Fruit fly (Drosophila melanogaster): ENCODE measurements around the gene CG31855.

CG31855 gene

DNA sequence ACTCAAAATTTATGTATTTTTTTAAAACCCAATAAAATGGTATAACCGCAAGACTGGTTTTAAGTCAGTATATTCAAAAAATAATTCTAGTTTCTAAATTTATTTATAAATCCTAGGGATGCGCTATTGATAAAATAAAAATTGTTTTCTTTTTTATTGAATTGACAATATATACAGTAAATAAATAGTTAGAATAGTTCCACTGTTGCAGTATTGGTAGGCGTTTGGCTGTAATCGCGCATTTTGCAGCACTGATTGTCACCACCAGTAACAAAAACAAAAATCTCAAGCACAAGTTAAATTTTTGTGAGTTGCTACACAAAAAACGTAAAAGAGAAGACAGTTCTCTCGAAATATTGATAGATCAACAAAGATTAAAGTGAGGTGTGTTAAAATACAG is at the start of gene CG31855:
Gene CG31855 (plus strand): TSS at position 265 of the 400 bp plus-strand sequence.
- TF ChIP-seq Mnt (GFP tag; optimal IDR thresholded peaks at IDR 0.05) (peak; percentile 92), CG33017 (tag; optimal IDR thresholded peaks at IDR 0.05) (peak; percentile 92), CG7045 (GFP tag; optimal IDR thresholded peaks at IDR 0.05) (peak; percentile 83), Hr96 (GFP tag; optimal IDR thresholded peaks at IDR 0.05) (peak; percentile 80), CG1620 (GFP tag; optimal IDR thresholded peaks at IDR 0.05) (peak; percentile 96), CG5204 (GFP tag; optimal IDR thresholded peaks at IDR 0.05) (peak; percentile 86), ovo (GFP tag; optimal IDR thresholded peaks at IDR 0.05) (peak; percentile 75), tj (GFP tag; optimal IDR thresholded peaks at IDR 0.05) (peak; percentile 50), CG14711 (tag; optimal IDR thresholded peaks at IDR 0.05) (peak; percentile 82), bab1 (GFP tag; optimal IDR thresholded peaks at IDR 0.05) (peak; percentile 94), CG7101 (tag; optimal IDR thresholded peaks at IDR 0.05) (peak; percentile 93), cnc (optimal IDR thresholded peaks at IDR 0.05) (no peak), Crg-1 (GFP tag; optimal IDR thresholded peaks at IDR 0.05) (peak; percentile 96), toe (GFP tag; optimal IDR thresholded peaks at IDR 0.05) (peak; percentile 80), CG11617 (GFP tag; optimal IDR thresholded peaks at IDR 0.05) (peak; percentile 85), kay (GFP tag; ENCODE audit: borderline replicate concordance) (no peak), pad (GFP tag; optimal IDR thresholded peaks at IDR 0.05) (peak; percentile 84), cic (GFP tag; optimal IDR thresholded peaks at IDR 0.05) (peak; percentile 78), Clk (GFP tag; optimal IDR thresholded peaks at IDR 0.05) (peak; percentile 75), CG12768 (GFP tag; optimal IDR thresholded peaks at IDR 0.05) (peak; percentile 93)

DNA sequence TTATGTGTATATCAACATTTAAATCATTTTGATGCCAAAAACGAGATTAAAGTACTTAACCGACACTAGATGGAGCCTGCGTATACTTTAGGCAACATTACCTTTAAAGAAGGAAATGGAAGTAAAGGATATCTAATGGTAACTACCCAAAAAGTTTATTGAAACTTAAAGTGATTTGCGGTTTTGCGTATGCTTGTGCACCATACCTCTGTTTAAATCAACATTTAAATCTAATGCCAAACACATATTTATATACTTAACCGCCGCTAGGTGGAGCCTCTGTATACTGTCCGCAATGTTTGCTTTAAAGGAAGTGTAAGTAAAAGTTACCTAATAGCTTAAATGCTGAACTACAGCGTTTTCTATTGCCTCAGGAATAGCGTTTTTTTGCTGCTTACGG is 43.2 kb upstream of the CG31855 start:
- TF ChIP-seq Clk (GFP tag; optimal IDR thresholded peaks at IDR 0.05), result no peak
- no peak for TF ChIP-seq cic (GFP tag; optimal IDR thresholded peaks at IDR 0.05)
- no peak for TF ChIP-seq bab1 (GFP tag; optimal IDR thresholded peaks at IDR 0.05)
- no peak for TF ChIP-seq CG7045 (GFP tag; optimal IDR thresholded peaks at IDR 0.05)
- no peak for TF ChIP-seq CG7101 (tag; optimal IDR thresholded peaks at IDR 0.05)
- TF ChIP-seq Mnt (GFP tag; optimal IDR thresholded peaks at IDR 0.05), result no peak
- TF ChIP-seq CG14711 (tag; optimal IDR thresholded peaks at IDR 0.05), result no peak
- TF ChIP-seq CG12768 (GFP tag; optimal IDR thresholded peaks at IDR 0.05), result no peak
- TF ChIP-seq kay (GFP tag; ENCODE audit: borderline replicate concordance), result no peak
- TF ChIP-seq pad (GFP tag; optimal IDR thresholded peaks at IDR 0.05), result no peak
- no peak for TF ChIP-seq cnc (optimal IDR thresholded peaks at IDR 0.05)
- TF ChIP-seq Hr96 (GFP tag; optimal IDR thresholded peaks at IDR 0.05), result no peak
- no peak for TF ChIP-seq Crg-1 (GFP tag; optimal IDR thresholded peaks at IDR 0.05)
- TF ChIP-seq toe (GFP tag; optimal IDR thresholded peaks at IDR 0.05), result no peak
- no peak for TF ChIP-seq CG1620 (GFP tag; optimal IDR thresholded peaks at IDR 0.05)
- TF ChIP-seq CG11617 (GFP tag; optimal IDR thresholded peaks at IDR 0.05), result no peak

DNA sequence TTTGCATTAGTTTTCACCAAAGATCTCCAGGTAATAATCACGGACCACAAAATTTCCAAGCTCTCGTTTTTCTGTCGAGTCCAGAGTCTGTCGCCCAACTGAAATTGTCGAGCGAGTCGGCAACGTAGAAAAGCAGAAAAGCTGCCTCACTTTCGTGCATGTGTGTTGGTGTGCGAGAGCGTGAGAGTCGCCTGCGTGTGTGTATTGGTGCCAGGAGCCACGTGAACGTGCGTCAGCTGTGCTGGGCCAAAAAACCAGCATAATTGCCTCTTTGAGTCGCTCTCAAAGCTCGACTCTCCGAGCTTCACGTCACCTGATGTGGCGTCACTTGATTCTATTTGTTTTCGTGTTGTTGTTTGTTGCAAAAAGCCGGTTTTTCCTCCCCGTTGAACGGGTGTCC is 38.0 kb upstream of the CG31855 start, which contains the start of gene hbt:
Gene hbt (minus strand): TSS at position 101 of the 400 bp plus-strand sequence.
- TF ChIP-seq cic (GFP tag; optimal IDR thresholded peaks at IDR 0.05) (no peak), ovo (GFP tag; optimal IDR thresholded peaks at IDR 0.05) (no peak), CG1620 (GFP tag; optimal IDR thresholded peaks at IDR 0.05) (no peak), bab1 (GFP tag; optimal IDR thresholded peaks at IDR 0.05) (no peak), Crg-1 (GFP tag; optimal IDR thresholded peaks at IDR 0.05) (no peak), Hr96 (GFP tag; optimal IDR thresholded peaks at IDR 0.05) (no peak), tj (GFP tag; optimal IDR thresholded peaks at IDR 0.05) (no peak), CG7045 (GFP tag; optimal IDR thresholded peaks at IDR 0.05) (no peak), CG7101 (tag; optimal IDR thresholded peaks at IDR 0.05) (no peak), CG12768 (GFP tag; optimal IDR thresholded peaks at IDR 0.05) (no peak), Clk (GFP tag; optimal IDR thresholded peaks at IDR 0.05) (no peak), CG5204 (GFP tag; optimal IDR thresholded peaks at IDR 0.05) (no peak)

DNA sequence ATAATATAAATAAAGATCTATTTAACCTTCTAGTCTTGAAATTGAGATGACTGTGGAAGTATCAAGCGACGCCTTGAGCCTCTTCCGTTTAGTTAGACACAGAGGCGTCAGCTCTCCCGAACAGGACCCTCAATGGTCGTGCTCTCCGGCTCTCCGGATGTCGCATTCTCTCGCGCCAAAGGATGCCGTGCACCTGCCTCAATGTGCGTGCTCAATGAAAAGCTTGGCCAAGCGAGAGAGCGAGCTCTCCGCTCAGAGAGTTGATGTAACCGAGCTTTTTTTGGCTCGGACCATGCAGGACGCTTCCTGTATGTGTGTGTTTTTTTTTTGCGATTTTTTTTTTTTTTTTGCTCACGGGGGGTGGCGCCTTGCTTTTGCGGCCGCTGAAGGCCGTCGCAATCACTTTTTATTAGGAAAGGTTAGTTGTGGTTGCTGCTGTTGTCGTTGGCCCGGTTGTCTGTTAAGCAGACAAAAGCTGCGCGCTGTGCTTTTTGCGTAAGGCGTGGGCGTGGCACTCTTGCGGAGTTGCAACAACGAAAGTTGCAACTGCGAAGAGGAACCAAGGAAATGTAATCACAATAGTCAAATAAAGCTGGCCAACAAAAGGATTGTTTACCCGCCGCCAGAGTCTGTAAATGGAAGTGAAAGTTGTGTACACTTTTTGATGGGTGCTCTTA is 37.0 kb upstream of the CG31855 start:
- TF ChIP-seq CG33017 (tag; optimal IDR thresholded peaks at IDR 0.05) (peak; percentile 17), CG7101 (tag; optimal IDR thresholded peaks at IDR 0.05) (no peak)

DNA sequence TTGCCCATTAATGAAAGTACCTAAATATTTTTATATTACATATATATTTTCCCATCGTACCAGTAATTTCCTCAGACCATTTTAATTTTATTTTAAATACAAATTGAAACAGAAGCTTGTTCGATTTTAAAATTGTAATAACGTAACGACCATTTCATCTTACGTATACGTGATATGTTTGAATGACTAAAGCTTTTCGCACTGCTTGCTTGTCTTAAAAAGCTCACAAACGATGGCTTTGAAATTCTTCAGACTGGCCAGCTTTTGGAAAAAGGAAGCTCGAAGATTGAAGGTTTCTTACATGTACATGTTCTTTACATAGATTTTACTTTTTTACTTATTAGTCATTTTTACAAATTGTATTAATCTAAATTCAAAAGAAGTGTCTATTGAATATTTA is 36.3 kb upstream of the CG31855 start:
- TF ChIP-seq cnc (optimal IDR thresholded peaks at IDR 0.05) (no peak), pad (GFP tag; optimal IDR thresholded peaks at IDR 0.05) (no peak), toe (GFP tag; optimal IDR thresholded peaks at IDR 0.05) (no peak), ovo (GFP tag; optimal IDR thresholded peaks at IDR 0.05) (no peak), kay (GFP tag; ENCODE audit: borderline replicate concordance) (no peak), Crg-1 (GFP tag; optimal IDR thresholded peaks at IDR 0.05) (no peak), tj (GFP tag; optimal IDR thresholded peaks at IDR 0.05) (no peak)

DNA sequence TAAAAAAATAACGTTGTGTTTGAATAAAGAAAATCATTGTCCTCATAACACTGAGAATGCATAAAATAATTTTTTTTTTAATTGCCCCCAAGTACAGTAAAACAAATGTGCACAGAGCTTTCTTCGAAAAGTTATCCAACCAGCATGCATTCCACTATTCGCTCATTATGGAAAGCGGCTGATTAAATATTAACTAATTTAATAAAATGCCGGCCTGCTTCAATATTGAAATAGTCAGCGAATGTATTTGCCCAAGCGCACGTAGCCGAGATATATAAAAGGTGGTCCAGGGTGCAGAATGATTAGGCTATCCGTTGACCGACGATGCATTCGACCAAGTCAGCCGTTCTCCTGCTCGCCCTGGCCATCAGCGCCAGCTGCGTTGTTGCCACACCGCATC is 21.5 kb upstream of the CG31855 start, which contains the start of gene CG16826:
Gene CG16826 (plus strand): TSS at position 301 of the 400 bp plus-strand sequence.
- TF ChIP-seq CG7101 (tag; optimal IDR thresholded peaks at IDR 0.05), result peak; percentile 18
- TF ChIP-seq kay (GFP tag; ENCODE audit: borderline replicate concordance), result peak; percentile 54
- no peak for TF ChIP-seq Clk (GFP tag; optimal IDR thresholded peaks at IDR 0.05)
